Worm (Caenorhabditis elegans) whole organism, mixed stage, embryonic: ENCODE data around the gene snf-6.
A peak's percentile ranks its signal among the peaks of the same experiment; 100 is the strongest.

Experiments
- M03D4.4 ChIP-seq: sonication (generic microtip); optimal IDR thresholded peaks from 2 replicates; lab custom pipeline; 2017; ENCODE audit warnings: mild to moderate bottlenecking, missing genetic modification characterization, missing compliant biosample characterization
- ceh-39 ChIP-seq: fragments of 150-350 bp; optimal IDR thresholded peaks from 2 replicates; lab custom pipeline; 2014; ENCODE audit warnings: missing biosample characterization, missing genetic modification characterization
- ceh-43 ChIP-seq: fragments of 200-800 bp; sonication (Bioruptor generic); optimal IDR thresholded peaks from 2 replicates; lab custom pipeline; 2018; ENCODE audit warnings: mild to moderate bottlenecking, missing genetic modification characterization, moderate library complexity, missing compliant biosample characterization
- ceh-83 ChIP-seq: fragments of 200-800 bp; sonication (Bioruptor generic); optimal IDR thresholded peaks from 2 replicates; lab custom pipeline; 2018; ENCODE audit warnings: mild to moderate bottlenecking, missing genetic modification characterization, missing compliant biosample characterization
- ces-1 ChIP-seq: fragments of 150-350 bp; optimal IDR thresholded peaks from 2 replicates; lab custom pipeline; 2014; ENCODE audit warnings: missing biosample characterization, missing genetic modification reagents, missing genetic modification characterization
- cnd-1 ChIP-seq: fragments of 200-800 bp; sonication (Bioruptor generic); optimal IDR thresholded peaks from 2 replicates; lab custom pipeline; 2018; ENCODE audit warnings: mild to moderate bottlenecking, missing genetic modification characterization, missing compliant biosample characterization
- drap-1 ChIP-seq: fragments of 200-800 bp; sonication (Bioruptor generic); optimal IDR thresholded peaks from 3 replicates; lab custom pipeline; 2018; ENCODE audit warnings: mild to moderate bottlenecking, missing genetic modification characterization, missing compliant biosample characterization
- elt-1 ChIP-seq: sonication (generic microtip); optimal IDR thresholded peaks from 2 replicates; lab custom pipeline; 2017; ENCODE audit warnings: missing genetic modification characterization, mild to moderate bottlenecking, missing compliant biosample characterization, antibody characterized with exemption, moderate library complexity, borderline replicate concordance; ENCODE audit not compliant: insufficient read depth
- flh-1 ChIP-seq: fragments of 200-800 bp; sonication (Bioruptor generic); optimal IDR thresholded peaks from 2 replicates; lab custom pipeline; 2018; ENCODE audit warnings: mild to moderate bottlenecking, missing genetic modification characterization, moderate library complexity, missing compliant biosample characterization
- hlh-1 ChIP-seq: fragments of 150-350 bp; optimal IDR thresholded peaks from 2 replicates; lab custom pipeline; 2014; ENCODE audit warnings: missing biosample characterization, missing genetic modification reagents, missing genetic modification characterization
- lin-32 ChIP-seq: fragments of 200-800 bp; sonication (Bioruptor generic); optimal IDR thresholded peaks from 2 replicates; lab custom pipeline; 2018; ENCODE audit warnings: mild to moderate bottlenecking, missing genetic modification characterization, missing compliant biosample characterization
- lsy-2 ChIP-seq: fragments of 150-350 bp; optimal IDR thresholded peaks from 2 replicates; lab custom pipeline; 2014; ENCODE audit warnings: missing biosample characterization, missing genetic modification characterization
- mab-5 ChIP-seq: fragments of 150-350 bp; optimal IDR thresholded peaks from 2 replicates; lab custom pipeline; 2014; ENCODE audit warnings: missing biosample characterization, missing genetic modification characterization
- mep-1 ChIP-seq: fragments of 150-350 bp; optimal IDR thresholded peaks from 2 replicates; lab custom pipeline; 2017; ENCODE audit warnings: missing biosample characterization, missing genetic modification reagents, missing genetic modification characterization, inconsistent platforms
- nhr-12 ChIP-seq: fragments of 150-350 bp; optimal IDR thresholded peaks from 2 replicates; lab custom pipeline; 2014; ENCODE audit warnings: missing biosample characterization, missing genetic modification characterization
- nhr-2 ChIP-seq: fragments of 150-350 bp; optimal IDR thresholded peaks from 2 replicates; lab custom pipeline; 2014; ENCODE audit warnings: missing biosample characterization, missing genetic modification characterization
- nhr-237 ChIP-seq: fragments of 150-350 bp; optimal IDR thresholded peaks from 2 replicates; lab custom pipeline; 2014; ENCODE audit warnings: missing biosample characterization, missing genetic modification characterization
- nhr-28 ChIP-seq: fragments of 150-350 bp; optimal IDR thresholded peaks from 2 replicates; lab custom pipeline; 2014; ENCODE audit warnings: missing biosample characterization, missing genetic modification characterization
- nhr-76 ChIP-seq: sonication (generic microtip); optimal IDR thresholded peaks from 2 replicates; lab custom pipeline; 2017; ENCODE audit warnings: missing biosample characterization, missing genetic modification characterization
- sem-2 ChIP-seq: fragments of 200-800 bp; sonication (Bioruptor generic); optimal IDR thresholded peaks from 2 replicates; lab custom pipeline; 2018; ENCODE audit warnings: mild to moderate bottlenecking, missing genetic modification characterization, missing compliant biosample characterization
- snpc-4 ChIP-seq: fragments of 150-350 bp; optimal IDR thresholded peaks from 2 replicates; lab custom pipeline; 2014; ENCODE audit warnings: missing biosample characterization, missing genetic modification characterization
- sptf-1 ChIP-seq: sonication (generic microtip); optimal IDR thresholded peaks from 2 replicates; lab custom pipeline; 2017; ENCODE audit warnings: mild to moderate bottlenecking, missing genetic modification characterization, moderate library complexity, missing compliant biosample characterization
- tbx-8 ChIP-seq: fragments of 200-800 bp; sonication (Bioruptor generic); optimal IDR thresholded peaks from 2 replicates; lab custom pipeline; 2018; ENCODE audit warnings: mild to moderate bottlenecking, missing genetic modification characterization, moderate library complexity, missing compliant biosample characterization
- unc-120 ChIP-seq: sonication (generic microtip); optimal IDR thresholded peaks from 2 replicates; lab custom pipeline; 2017; ENCODE audit warnings: missing genetic modification characterization, missing compliant biosample characterization; ENCODE audit not compliant: poor library complexity, severe bottlenecking
- unc-39 ChIP-seq: fragments of 150-350 bp; optimal IDR thresholded peaks from 2 replicates; lab custom pipeline; 2014; ENCODE audit warnings: missing biosample characterization, missing genetic modification characterization
- unc-62 ChIP-seq: fragments of 150-350 bp; optimal IDR thresholded peaks from 2 replicates; lab custom pipeline; 2014; ENCODE audit warnings: missing biosample characterization, missing genetic modification reagents, missing genetic modification characterization
- zip-8 ChIP-seq: fragments of 150-350 bp; optimal IDR thresholded peaks from 2 replicates; lab custom pipeline; 2014; ENCODE audit warnings: missing biosample characterization, missing genetic modification characterization

snf-6 gene

DNA sequence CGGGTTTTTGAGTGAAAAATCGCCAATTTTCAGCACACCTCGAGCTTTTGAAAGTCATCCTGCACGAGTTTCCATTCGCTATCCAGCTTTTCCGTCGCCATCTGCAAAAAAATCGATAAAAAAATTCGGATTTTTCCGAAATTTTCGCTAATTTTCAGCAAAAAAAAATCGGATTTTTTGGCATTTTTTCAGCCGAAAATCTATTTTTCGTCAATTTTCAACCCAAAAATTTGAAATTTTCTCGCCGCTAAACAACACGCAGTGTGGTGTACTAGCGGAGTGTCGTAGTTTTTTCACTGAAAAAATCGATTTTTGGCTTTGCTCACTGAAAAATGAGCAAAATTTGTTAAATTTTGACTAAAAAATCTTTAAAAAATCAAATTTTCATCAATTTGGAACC is 14.7 kb downstream of the snf-6 start, which contains the start of gene tmem-120:
tmem-120 (minus strand) TSS at position 101 of the 400 bp plus-strand sequence.
- TF ChIP-seq nhr-2 (tag; lab: Kevin White, UChicago): no peak
- TF ChIP-seq mep-1 (tag; lab: Kevin White, UChicago): no peak
- TF ChIP-seq nhr-237 (tag; lab: Kevin White, UChicago): no peak
- TF ChIP-seq unc-120 (tag; lab: Kevin White, UChicago): no peak
- TF ChIP-seq sptf-1 (tag; lab: Kevin White, UChicago): no peak
- no peak for TF ChIP-seq nhr-28 (tag; lab: Kevin White, UChicago)
- no peak for TF ChIP-seq lin-32 (GFP tag; lab: Kevin White, UChicago)
- TF ChIP-seq M03D4.4 (tag; lab: Kevin White, UChicago): no peak
- TF ChIP-seq unc-62 (GFP tag; lab: Kevin White, UChicago): no peak
- TF ChIP-seq snpc-4: no peak
- no peak for TF ChIP-seq cnd-1 (tag; lab: Kevin White, UChicago)
- TF ChIP-seq tbx-8 (GFP tag; lab: Kevin White, UChicago): no peak

DNA sequence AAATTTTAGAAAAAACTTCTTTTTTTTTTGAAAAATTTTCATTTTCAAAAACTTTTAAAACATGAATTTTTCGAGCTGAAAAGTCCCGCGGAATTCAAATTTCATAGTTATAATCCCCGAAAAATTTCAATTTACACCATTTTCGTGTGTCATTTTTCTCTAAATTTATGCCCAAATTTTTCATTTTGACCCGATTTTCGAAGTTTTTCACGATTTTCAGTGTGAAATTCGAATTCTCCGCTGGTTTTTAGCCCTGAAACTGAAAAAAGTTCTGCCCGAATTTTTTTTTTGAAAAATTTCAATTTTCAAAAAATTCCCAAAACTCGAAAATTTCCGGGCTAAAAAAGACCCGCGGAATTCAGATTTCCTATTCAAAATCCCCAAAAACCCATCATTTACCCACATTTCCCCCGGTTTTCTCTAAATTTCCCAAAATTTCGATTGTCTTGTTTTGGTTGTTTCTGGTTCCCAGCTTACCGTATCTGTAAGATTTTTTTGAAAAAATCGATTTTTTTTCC is 23.8 kb downstream of the snf-6 start:
- TF ChIP-seq mab-5 (tag; lab: Kevin White, UChicago) (no peak), sem-2 (GFP tag; lab: Kevin White, UChicago) (no peak), flh-1 (GFP tag; lab: Kevin White, UChicago) (no peak), cnd-1 (tag; lab: Kevin White, UChicago) (no peak), hlh-1 (tag; lab: Kevin White, UChicago) (no peak), sptf-1 (tag; lab: Kevin White, UChicago) (no peak), M03D4.4 (tag; lab: Kevin White, UChicago) (no peak), lin-32 (GFP tag; lab: Kevin White, UChicago) (no peak), nhr-76 (no peak), zip-8 (tag; lab: Kevin White, UChicago) (no peak), ceh-39 (tag; lab: Kevin White, UChicago) (no peak), unc-39 (tag; lab: Kevin White, UChicago) (no peak), ceh-83 (GFP tag; lab: Kevin White, UChicago) (no peak)
- TF ChIP-seq, all 35 proteins: peak for 0

DNA sequence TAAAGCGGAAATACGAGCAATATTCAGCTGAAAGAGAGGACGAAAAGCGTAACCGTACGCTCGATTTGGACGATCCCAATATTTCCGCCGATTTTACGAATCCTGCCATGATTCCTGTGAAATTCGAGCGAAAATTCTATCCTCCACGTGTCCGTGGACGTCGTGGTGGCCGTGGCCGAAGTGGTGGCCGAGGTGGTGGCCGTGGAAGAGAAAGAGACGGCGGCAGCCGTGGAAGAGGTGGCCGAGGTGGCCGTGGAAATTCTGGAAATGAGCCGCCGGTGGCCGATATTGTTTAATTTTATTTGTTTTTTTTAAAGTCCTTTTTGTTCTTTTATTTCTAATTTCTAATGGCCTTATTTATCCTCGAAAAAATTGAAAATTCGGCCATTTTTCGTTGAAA is 24.4 kb downstream of the snf-6 start:
- no peak for TF ChIP-seq M03D4.4 (tag; lab: Kevin White, UChicago)
- TF ChIP-seq lsy-2: no peak
- TF ChIP-seq ceh-43 (GFP tag; lab: Kevin White, UChicago): no peak
- no peak for TF ChIP-seq sem-2 (GFP tag; lab: Kevin White, UChicago)
- no peak for TF ChIP-seq ceh-83 (GFP tag; lab: Kevin White, UChicago)

DNA sequence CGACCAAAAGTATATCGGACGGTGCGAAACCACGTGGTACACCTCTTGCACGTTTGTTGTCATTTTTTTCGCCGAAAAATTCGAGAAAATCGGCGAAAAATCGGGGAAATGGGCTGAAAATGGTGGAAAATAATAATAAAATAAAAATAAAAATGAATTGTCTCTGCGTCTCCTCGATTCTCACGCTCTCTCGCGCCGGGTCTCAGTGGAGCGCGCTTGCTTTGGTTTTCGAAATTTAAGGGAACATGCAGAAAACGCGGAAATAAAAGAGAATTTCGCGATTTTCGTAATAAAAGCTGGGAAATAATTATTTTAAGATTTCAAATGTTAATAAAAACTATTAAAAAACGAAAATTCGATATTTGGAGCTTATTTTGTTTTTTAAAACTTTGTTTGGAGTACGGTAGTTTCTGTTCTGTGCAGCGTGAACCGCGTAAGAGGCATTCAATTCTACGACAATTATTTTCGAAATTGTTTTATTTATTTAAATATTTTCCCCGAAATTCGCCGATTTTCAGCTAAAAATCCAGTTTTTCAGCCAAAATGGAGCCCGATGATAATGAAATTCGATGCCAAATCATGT is 36.7 kb downstream of the snf-6 start, which contains the start of the genes ave-1 and M01G5.1:
ave-1 (minus strand) TSS at position 113 of the 583 bp plus-strand sequence.
M01G5.1 (plus strand) TSS at position 539 of the 583 bp plus-strand sequence.
- no peak for TF ChIP-seq nhr-76
- TF ChIP-seq lsy-2: peak; percentile 49
- peak; percentile 87 for TF ChIP-seq ces-1
- no peak for TF ChIP-seq nhr-28 (tag; lab: Kevin White, UChicago)

DNA sequence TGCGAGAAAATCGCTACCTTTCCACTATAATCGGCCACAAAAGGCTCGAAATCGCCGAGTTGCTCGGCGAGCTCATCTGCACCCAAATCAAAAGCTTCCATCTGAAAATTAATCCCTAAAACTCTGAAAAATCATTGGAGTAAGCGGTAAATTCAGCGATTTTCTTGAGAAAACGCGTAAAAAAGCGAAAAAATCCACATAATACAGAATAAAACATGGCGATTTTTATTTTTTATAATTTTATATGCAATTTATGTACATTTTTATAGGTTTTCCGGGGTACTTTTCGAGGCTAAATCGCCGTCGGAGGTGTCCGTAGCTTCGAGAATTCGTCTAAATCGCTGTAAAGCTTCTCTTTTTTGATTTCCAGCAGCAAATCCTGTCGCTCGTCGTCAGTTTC is 37.4 kb downstream of the snf-6 start, which contains the start of gene Y82E9BR.19:
Y82E9BR.19 (minus strand) TSS at position 101 of the 400 bp plus-strand sequence.
- TF ChIP-seq elt-1 (tag; lab: Kevin White, UChicago) (no peak), nhr-12 (tag; lab: Kevin White, UChicago) (no peak), nhr-2 (tag; lab: Kevin White, UChicago) (no peak), ceh-39 (tag; lab: Kevin White, UChicago) (no peak), sem-2 (GFP tag; lab: Kevin White, UChicago) (no peak), tbx-8 (GFP tag; lab: Kevin White, UChicago) (no peak), drap-1 (GFP tag; lab: Kevin White, UChicago) (no peak), ces-1 (no peak), hlh-1 (tag; lab: Kevin White, UChicago) (no peak), mep-1 (tag; lab: Kevin White, UChicago) (no peak), M03D4.4 (tag; lab: Kevin White, UChicago) (no peak), sptf-1 (tag; lab: Kevin White, UChicago) (no peak), mab-5 (tag; lab: Kevin White, UChicago) (no peak), snpc-4 (no peak), flh-1 (GFP tag; lab: Kevin White, UChicago) (no peak)
- TF ChIP-seq, all 35 proteins: peak for 0
